Worm (Caenorhabditis elegans): ENCODE results near the gene Y71H2B.2.

Y71H2B.2 gene

DNA sequence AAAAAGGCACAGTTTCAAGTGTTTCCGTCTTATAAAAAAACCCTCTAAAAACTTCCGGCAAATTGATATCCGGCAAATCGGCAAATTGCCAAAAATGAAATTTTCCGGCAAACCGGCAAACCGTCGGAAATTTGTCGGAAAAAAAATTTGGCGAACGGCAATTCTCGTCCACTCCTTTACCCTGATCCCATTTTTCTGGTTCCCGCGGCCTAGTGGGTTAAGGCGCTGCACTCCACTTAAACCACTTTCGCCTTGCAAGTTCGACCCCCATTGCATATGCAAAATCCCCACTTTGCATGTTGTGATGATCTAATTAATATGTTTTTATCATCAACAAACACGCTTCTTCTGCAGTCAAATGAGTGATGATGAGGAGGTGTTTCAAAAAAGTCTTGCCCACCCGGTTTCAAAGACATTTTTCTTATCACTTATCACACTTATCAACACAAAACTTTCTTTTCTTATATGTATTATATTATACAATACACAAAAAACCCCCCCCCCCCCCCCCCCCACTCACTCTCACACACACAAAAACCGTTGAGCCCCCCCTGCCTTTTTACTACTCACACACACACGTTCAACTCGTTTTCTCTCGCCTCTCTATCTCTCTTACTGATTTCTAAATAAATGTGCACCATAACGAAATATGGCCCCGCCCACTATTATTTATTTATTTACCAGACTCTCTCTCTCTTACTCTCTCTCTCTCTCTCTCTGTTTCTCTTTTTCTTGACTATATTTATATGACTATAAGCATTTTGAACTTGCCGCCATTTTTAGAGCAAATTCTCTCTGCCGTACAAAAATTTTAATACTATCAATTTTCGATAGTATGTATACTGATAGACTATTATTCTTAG lies 30.0 kb downstream of the Y71H2B.2 start:
- TF ChIP-seq elt-2 (tag; optimal IDR thresholded peaks at IDR 0.05) (peak; percentile 86), elt-4 (tag; optimal IDR thresholded peaks at IDR 0.05) (no peak), hlh-30 (tag; optimal IDR thresholded peaks at IDR 0.05; ENCODE audit: insufficient read depth) (no peak), sox-4 (tag; optimal IDR thresholded peaks at IDR 0.05) (no peak)

DNA sequence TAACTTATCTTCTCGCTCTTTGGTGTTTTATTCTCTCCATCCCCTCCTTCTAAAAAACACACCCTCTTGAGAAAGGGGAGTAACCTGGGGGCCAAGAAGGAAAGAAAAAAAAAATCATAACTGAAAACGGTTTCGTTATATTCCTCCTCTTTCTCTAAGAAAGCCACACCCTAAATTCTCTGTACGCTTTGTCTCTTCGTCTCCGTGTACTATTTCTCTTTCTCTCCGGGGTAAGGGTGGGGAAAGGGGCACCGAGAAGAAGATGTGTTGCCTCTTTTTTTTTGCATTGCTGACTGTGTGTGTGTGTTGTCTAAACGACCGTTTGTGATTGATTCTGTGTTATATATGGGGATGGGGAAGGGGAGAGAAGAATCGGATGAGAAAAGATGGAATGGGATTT lies 33.2 kb downstream of the Y71H2B.2 start:
- no peak for TF ChIP-seq ets-4 (tag; optimal IDR thresholded peaks at IDR 0.05)
- no peak for TF ChIP-seq nfya-1 (tag; optimal IDR thresholded peaks at IDR 0.05)
- TF ChIP-seq pha-4 (tag; optimal IDR thresholded peaks at IDR 0.05), result no peak
- no peak for TF ChIP-seq pros-1 (tag; optimal IDR thresholded peaks at IDR 0.05)
- no peak for TF ChIP-seq hlh-30 (tag; optimal IDR thresholded peaks at IDR 0.05; ENCODE audit: insufficient read depth)
- TF ChIP-seq ztf-16 (tag; optimal IDR thresholded peaks at IDR 0.05), result no peak
- no peak for TF ChIP-seq eyg-1 (tag; optimal IDR thresholded peaks at IDR 0.05)
- no peak for TF ChIP-seq dmd-4 (tag; optimal IDR thresholded peaks at IDR 0.05; ENCODE audit: borderline replicate concordance)
- TF ChIP-seq ceh-2 (tag; optimal IDR thresholded peaks at IDR 0.05), result no peak
- no peak for TF ChIP-seq madf-2 (tag; optimal IDR thresholded peaks at IDR 0.05)
- TF ChIP-seq C08G9.2 (tag; optimal IDR thresholded peaks at IDR 0.05), result no peak
- no peak for TF ChIP-seq che-1 (tag; optimal IDR thresholded peaks at IDR 0.05)
- TF ChIP-seq odd-2 (tag; optimal IDR thresholded peaks at IDR 0.05), result no peak
- TF ChIP-seq nhr-232 (tag; optimal IDR thresholded peaks at IDR 0.05), result no peak

DNA sequence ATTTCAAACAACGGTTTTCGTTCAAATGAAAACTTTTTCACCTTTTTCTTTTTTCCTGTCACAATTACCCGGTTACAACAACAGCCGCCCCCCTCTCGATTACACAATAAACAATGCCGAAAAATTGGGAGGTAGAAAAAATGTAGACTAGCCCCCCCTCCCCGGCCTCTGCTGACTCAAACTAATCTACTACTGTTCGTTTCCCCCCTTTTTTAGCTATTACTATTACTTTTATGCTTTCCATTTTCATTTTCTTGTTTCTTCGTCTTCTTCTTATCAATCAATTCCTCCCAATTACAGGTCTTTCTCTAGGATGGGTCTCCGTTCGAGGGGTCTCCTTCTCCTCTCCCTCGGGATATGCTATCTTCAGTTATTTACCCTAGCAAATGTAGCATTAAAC lies 34.8 kb downstream of the Y71H2B.2 start, which contains the start of gene let-805:
Gene let-805, plus strand, starts transcription at position 301 of the 400 bp plus-strand sequence.
- TF ChIP-seq fax-1 (tag; optimal IDR thresholded peaks at IDR 0.05) (no peak), ztf-16 (tag; optimal IDR thresholded peaks at IDR 0.05) (no peak), ref-2 (tag; optimal IDR thresholded peaks at IDR 0.05) (no peak), ceh-2 (tag; optimal IDR thresholded peaks at IDR 0.05) (no peak), unc-86 (tag; optimal IDR thresholded peaks at IDR 0.05) (no peak), zip-5 (tag; optimal IDR thresholded peaks at IDR 0.05) (no peak), fkh-6 (tag; optimal IDR thresholded peaks at IDR 0.05) (no peak), sox-4 (tag; optimal IDR thresholded peaks at IDR 0.05) (no peak), mec-3 (tag; optimal IDR thresholded peaks at IDR 0.05; ENCODE audit: borderline replicate concordance) (no peak), ceh-48 (tag; optimal IDR thresholded peaks at IDR 0.05) (no peak), elt-4 (tag; optimal IDR thresholded peaks at IDR 0.05) (no peak), ceh-22 (tag; optimal IDR thresholded peaks at IDR 0.05) (no peak), hlh-30 (tag; optimal IDR thresholded peaks at IDR 0.05; ENCODE audit: insufficient read depth) (no peak), nfya-1 (tag; optimal IDR thresholded peaks at IDR 0.05) (no peak), ceh-9 (tag; optimal IDR thresholded peaks at IDR 0.05) (no peak), tbx-2 (tag; optimal IDR thresholded peaks at IDR 0.05) (no peak), C38D4.7 (GFP tag; optimal IDR thresholded peaks at IDR 0.05) (no peak), lim-6 (tag; optimal IDR thresholded peaks at IDR 0.05) (no peak), hlh-8 (tag; optimal IDR thresholded peaks at IDR 0.05) (no peak)

DNA sequence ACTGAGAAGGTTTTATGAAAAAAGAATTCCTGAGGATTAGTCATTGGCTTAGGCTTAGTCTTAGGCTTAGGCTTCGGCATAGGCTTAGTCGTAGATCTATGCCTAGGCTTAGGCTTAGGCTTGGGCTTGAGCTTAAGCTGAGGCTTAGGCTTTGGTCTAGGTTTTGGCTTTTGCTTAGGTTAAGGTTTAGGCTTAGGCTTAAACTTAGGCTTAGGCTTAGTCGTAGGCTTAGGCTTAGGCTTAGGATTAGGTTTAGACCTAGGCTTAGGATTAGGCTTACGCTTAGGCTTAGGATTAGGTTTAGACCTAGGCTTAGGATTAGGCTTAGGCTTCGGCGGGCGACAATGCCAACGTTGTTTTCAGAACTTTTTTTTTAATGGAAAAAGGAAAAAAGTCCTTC lies 52.5 kb downstream of the Y71H2B.2 start:
- TF ChIP-seq pha-4 (tag; optimal IDR thresholded peaks at IDR 0.05) (no peak), dve-1 (tag; optimal IDR thresholded peaks at IDR 0.05) (peak; percentile 81), hlh-6 (tag; optimal IDR thresholded peaks at IDR 0.05) (no peak), fax-1 (tag; optimal IDR thresholded peaks at IDR 0.05) (no peak)

DNA sequence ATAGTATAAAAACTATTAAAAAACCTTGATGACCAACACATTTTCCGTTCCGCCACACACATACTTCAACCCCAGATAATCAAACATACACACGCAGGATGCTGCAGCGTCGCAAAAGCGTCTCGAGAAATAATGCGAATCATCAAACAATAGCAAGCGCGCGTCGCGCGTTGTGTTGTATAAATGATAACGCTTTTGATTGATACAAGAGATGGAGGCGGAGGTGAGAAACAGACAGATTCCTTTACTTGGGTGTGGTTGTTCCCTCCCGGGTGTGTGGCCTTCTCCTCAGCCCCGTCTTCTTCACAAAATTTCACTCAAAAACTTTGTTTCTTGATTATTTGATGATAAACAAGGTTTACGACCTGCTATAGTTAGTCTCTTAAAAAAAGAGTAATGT lies 53.1 kb downstream of the Y71H2B.2 start:
- TF ChIP-seq dve-1 (tag; optimal IDR thresholded peaks at IDR 0.05) (peak; percentile 3), nhr-11 (tag; optimal IDR thresholded peaks at IDR 0.05) (no peak)

Measured in whole organism, late embryonic.